Worm (Caenorhabditis elegans) whole organism, late embryonic: ENCODE measurements around the gene gst-5.

Source experiments
- F13H6.1 ChIP-seq: sonication (generic microtip); optimal IDR thresholded peaks from 2 replicates; lab custom pipeline; 2016; ENCODE audit warnings: missing genetic modification characterization, missing compliant biosample characterization
- Y22D7AL.16 ChIP-seq: sonication (generic microtip); optimal IDR thresholded peaks from 2 replicates; lab custom pipeline; 2016; ENCODE audit warnings: missing genetic modification characterization, missing compliant biosample characterization
- ama-1 ChIP-seq: fragments of 150-350 bp; optimal IDR thresholded peaks from 2 replicates; lab custom pipeline; 2014
- ceh-2 ChIP-seq: sonication (generic microtip); optimal IDR thresholded peaks from 2 replicates; lab custom pipeline; 2016; ENCODE audit warnings: missing genotype, missing genetic modification characterization, missing compliant biosample characterization
- ceh-30 ChIP-seq: fragments of 150-350 bp; optimal IDR thresholded peaks from 2 replicates; lab custom pipeline; 2014; ENCODE audit warnings: missing biosample characterization, missing genetic modification characterization
- ceh-48 ChIP-seq: sonication (generic microtip); optimal IDR thresholded peaks from 2 replicates; lab custom pipeline; 2016; ENCODE audit warnings: missing genetic modification characterization, inconsistent platforms, missing compliant biosample characterization
- lin-11 ChIP-seq: fragments of 200-800 bp; sonication (Bioruptor generic); optimal IDR thresholded peaks from 2 replicates; lab custom pipeline; 2018; ENCODE audit warnings: mild to moderate bottlenecking, missing genetic modification characterization, missing compliant biosample characterization
- syd-9 ChIP-seq: sonication (generic microtip); optimal IDR thresholded peaks from 2 replicates; lab custom pipeline; 2016; ENCODE audit warnings: mild to moderate bottlenecking, missing genetic modification characterization, moderate library complexity, missing compliant biosample characterization
- tbx-7 ChIP-seq: sonication (generic microtip); optimal IDR thresholded peaks from 2 replicates; lab custom pipeline; 2016; ENCODE audit warnings: missing genotype, missing genetic modification characterization, missing compliant biosample characterization
- unc-42 ChIP-seq: sonication (generic microtip); optimal IDR thresholded peaks from 2 replicates; lab custom pipeline; 2016; ENCODE audit warnings: missing genotype, missing genetic modification characterization, missing compliant biosample characterization

ce11 chrII:10947317-10947716 lies 2.8 kb upstream of the gst-5 start, which contains the start of the genes tceb-3 and gskl-1:
- TF ChIP-seq lin-11 (tag; lab: Kevin White, UChicago) (no peak), unc-42 (no peak), Y22D7AL.16 (tag; lab: Kevin White, UChicago) (no peak), tbx-7 (tag; lab: Kevin White, UChicago) (no peak), ceh-30 (tag; lab: Kevin White, UChicago) (no peak), syd-9 (no peak), F13H6.1 (tag; lab: Kevin White, UChicago) (no peak), ceh-2 (tag; lab: Kevin White, UChicago) (no peak), ceh-48 (tag; lab: Kevin White, UChicago) (no peak), ama-1 (no peak)
